Fruit fly (Drosophila melanogaster): ENCODE measurements around the gene CG15130.

The CG15130 gene

dm6 chr2L:20417597-20418286, 6.7 kb downstream of the CG15130 start (continued):
- TF ChIP-seq exex (tag; optimal IDR thresholded peaks at IDR 0.05) = peak; percentile 47
- peak; percentile 35 for TF ChIP-seq zfh2 (GFP tag; optimal IDR thresholded peaks at IDR 0.05)
- 0 out of 2 replicates have a peak, but pooled peaks have one; percentile 26 for TF ChIP-seq CG4730 (GFP tag; IDR thresholded peaks at IDR 0.05)
- TF ChIP-seq CG18764 (GFP tag; optimal IDR thresholded peaks at IDR 0.05) = no peak
- TF ChIP-seq CG17359 (tag; optimal IDR thresholded peaks at IDR 0.05) = peak; percentile 31
- no peak for TF ChIP-seq inv (GFP tag; IDR thresholded peaks at IDR 0.05; ENCODE audit: partially characterized antibody)
- TF ChIP-seq CG14014 (GFP tag; IDR thresholded peaks at IDR 0.05) = peak; percentile 59
- peak; percentile 52; the same call in 1 of the 3 replicates for TF ChIP-seq ci (GFP tag; IDR thresholded peaks at IDR 0.05)
- TF ChIP-seq CG18599 (GFP tag; optimal IDR thresholded peaks at IDR 0.05) = peak; percentile 30
- TF ChIP-seq CG13424 (tag; optimal IDR thresholded peaks at IDR 0.05) = peak; percentile 31
- TF ChIP-seq tup (GFP tag; optimal IDR thresholded peaks at IDR 0.05) = no peak
- peak; percentile 45 for TF ChIP-seq vvl (GFP tag; IDR thresholded peaks at IDR 0.05)
- no peak for TF ChIP-seq CG16815 (GFP tag; optimal IDR thresholded peaks at IDR 0.05)
- 0 out of 3 replicates have a peak, but pooled peaks have one; percentile 12 for TF ChIP-seq z (GFP tag; IDR thresholded peaks at IDR 0.05)
- no peak for TF ChIP-seq CG8290 (GFP tag; optimal IDR thresholded peaks at IDR 0.05)
- TF ChIP-seq CG8290 (tag; optimal IDR thresholded peaks at IDR 0.05) = peak in 1 of 2 experiments; percentile 11
- peak; percentile 21 for TF ChIP-seq lab (GFP tag; optimal IDR thresholded peaks at IDR 0.05)
- TF ChIP-seq mam (GFP tag; optimal IDR thresholded peaks at IDR 0.05) = peak; percentile 13
- TF ChIP-seq CG30403 (GFP tag; optimal IDR thresholded peaks at IDR 0.05) = peak; percentile 33
- TF ChIP-seq PHDP (tag; optimal IDR thresholded peaks at IDR 0.05) = peak; percentile 3
- peak; percentile 9 for TF ChIP-seq CG12299 (tag; optimal IDR thresholded peaks at IDR 0.05)
- 0 out of 2 replicates have a peak, but pooled peaks have one; percentile 8 for TF ChIP-seq HLH3B (GFP tag; IDR thresholded peaks at IDR 0.05)
- TF ChIP-seq Pdp1 (GFP tag; optimal IDR thresholded peaks at IDR 0.05) = peak in 1 of 2 experiments; percentile 35
- TF ChIP-seq GATAe (GFP tag; conservative IDR thresholded peaks at IDR 0.05) = peak; percentile 80
- no peak for TF ChIP-seq Elba2 (GFP tag; optimal IDR thresholded peaks at IDR 0.05)
- no peak for TF ChIP-seq D19A (tag; optimal IDR thresholded peaks at IDR 0.05)
- TF ChIP-seq az2 (GFP tag; optimal IDR thresholded peaks at IDR 0.05) = peak; percentile 13
- no peak for TF ChIP-seq Six4 (GFP tag; optimal IDR thresholded peaks at IDR 0.05)
- TF ChIP-seq toy (GFP tag; IDR thresholded peaks at IDR 0.05) = no peak
- TF ChIP-seq CG6689 (GFP tag; IDR thresholded peaks at IDR 0.05) = peak; percentile 25; the same call in 1 of the 2 replicates
- peak; percentile 27 for TF ChIP-seq CG3281 (GFP tag; optimal IDR thresholded peaks at IDR 0.05)
- TF ChIP-seq trem (tag; optimal IDR thresholded peaks at IDR 0.05) = no peak
- 0 out of 3 replicates have a peak, but pooled peaks have one; percentile 25 for TF ChIP-seq CG2199 (GFP tag; IDR thresholded peaks at IDR 0.05)

dm6 chr2L:20416754-20417563, 7.5 kb downstream of the CG15130 start, which contains the start of the genes CG10949 and Arpc2:
TSS of gene CG10949 (minus strand) at chr2L:20416918.
TSS of gene Arpc2 (plus strand) at chr2L:20417057.
- TF ChIP-seq CG10366 (GFP tag; IDR thresholded peaks at IDR 0.05) (peak; percentile 32; the same call in 1 of the 2 replicates), fu2 (GFP tag; optimal IDR thresholded peaks at IDR 0.05) (no peak), CG14441 (GFP tag; IDR thresholded peaks at IDR 0.05) (peak; percentile 47; the same call in 1 of the 2 replicates), eyg (GFP tag; optimal IDR thresholded peaks at IDR 0.05) (no peak), Sry-β (GFP tag; optimal IDR thresholded peaks at IDR 0.05) (no peak), crol (GFP tag; IDR thresholded peaks at IDR 0.05) (no peak), Atf6 (GFP tag; IDR thresholded peaks at IDR 0.05) (no peak), Lim3 (GFP tag; IDR thresholded peaks at IDR 0.05) (no peak), btn (GFP tag; optimal IDR thresholded peaks at IDR 0.05) (no peak), CG8359 (GFP tag; optimal IDR thresholded peaks at IDR 0.05; ENCODE audit: borderline replicate concordance) (no peak), CG10979 (tag; optimal IDR thresholded peaks at IDR 0.05) (peak; percentile 27), hb (GFP tag; IDR thresholded peaks at IDR 0.05; ENCODE audit: partially characterized antibody) (0 out of 3 replicates have a peak, but pooled peaks have one; percentile 60), CG10543 (GFP tag; optimal IDR thresholded peaks at IDR 0.05) (peak; percentile 39), Ets97D (GFP tag; optimal IDR thresholded peaks at IDR 0.05) (peak; percentile 16), CG15514 (GFP tag; optimal IDR thresholded peaks at IDR 0.05) (peak; percentile 11), MESR4 (GFP tag; optimal IDR thresholded peaks at IDR 0.05) (peak; percentile 91), tup (GFP tag; optimal IDR thresholded peaks at IDR 0.05) (no peak)

All from whole organism, embryonic.